Worm (Caenorhabditis elegans): ENCODE data around the gene hda-5.

The hda-5 gene

ce11 chrII:11777893-11778480, 20.9 kb upstream of the hda-5 start, which contains the start of the genes patr-1 and dna-2:
TSS of gene patr-1 (minus strand) at chrII:11777943.
TSS of gene dna-2 (plus strand) at chrII:11778430.
- TF ChIP-seq elt-2 (tag; optimal IDR thresholded peaks at IDR 0.05) (peak; percentile 31), unc-39 (tag; optimal IDR thresholded peaks at IDR 0.05) (no peak), skn-1 (tag; optimal IDR thresholded peaks at IDR 0.05) (peak; percentile 45), tbx-2 (tag; optimal IDR thresholded peaks at IDR 0.05) (no peak), eor-1 (tag; optimal IDR thresholded peaks at IDR 0.05) (no peak), nhr-76 (tag; optimal IDR thresholded peaks at IDR 0.05) (no peak), elt-1 (tag; optimal IDR thresholded peaks at IDR 0.05) (no peak), egl-27 (tag; optimal IDR thresholded peaks at IDR 0.05) (no peak), nfya-1 (tag; optimal IDR thresholded peaks at IDR 0.05; ENCODE audit: insufficient read depth) (peak; percentile 85), nhr-12 (tag; optimal IDR thresholded peaks at IDR 0.05) (no peak), egl-5 (tag; optimal IDR thresholded peaks at IDR 0.05) (peak; percentile 5), hmg-11 (tag; optimal IDR thresholded peaks at IDR 0.05) (peak; percentile 36), mml-1 (tag; optimal IDR thresholded peaks at IDR 0.05) (no peak), zag-1 (tag; optimal IDR thresholded peaks at IDR 0.05) (no peak), pha-4 (tag; optimal IDR thresholded peaks at IDR 0.05) (peak; percentile 77), snpc-4 (tag; optimal IDR thresholded peaks at IDR 0.05) (no peak), ceh-82 (tag; optimal IDR thresholded peaks at IDR 0.05) (no peak), fos-1 (tag; optimal IDR thresholded peaks at IDR 0.05) (no peak), ama-1 (optimal IDR thresholded peaks at IDR 0.05) (no peak), ceh-16 (tag; optimal IDR thresholded peaks at IDR 0.05) (no peak), fkh-10 (GFP tag; optimal IDR thresholded peaks at IDR 0.05) (no peak), nhr-23 (tag; optimal IDR thresholded peaks at IDR 0.05) (peak; percentile 48), ZK546.5 (tag; optimal IDR thresholded peaks at IDR 0.05) (no peak), sea-2 (GFP tag; optimal IDR thresholded peaks at IDR 0.05) (no peak), lin-15B (tag; optimal IDR thresholded peaks at IDR 0.05) (peak; percentile 78), nhr-77 (tag; optimal IDR thresholded peaks at IDR 0.05) (no peak), jun-1 (tag; optimal IDR thresholded peaks at IDR 0.05) (no peak), lin-39 (tag; optimal IDR thresholded peaks at IDR 0.05) (peak; percentile 24), nhr-67 (tag; optimal IDR thresholded peaks at IDR 0.05) (no peak), pqm-1 (tag; optimal IDR thresholded peaks at IDR 0.05) (no peak), R02D3.7 (tag; optimal IDR thresholded peaks at IDR 0.05) (peak; percentile 43), nhr-25 (tag; optimal IDR thresholded peaks at IDR 0.05) (peak; percentile 49), nhr-43 (tag; optimal IDR thresholded peaks at IDR 0.05; ENCODE audit: poor library complexity, severe bottlenecking) (peak; percentile 19), nhr-237 (tag; optimal IDR thresholded peaks at IDR 0.05) (no peak), fkh-2 (tag; optimal IDR thresholded peaks at IDR 0.05) (no peak)

ce11 chrII:11782493-11782892, 16.3 kb upstream of the hda-5 start, which contains the start of gene F43G6.16:
TSS of gene F43G6.16 (minus strand) at chrII:11782633.
- TF ChIP-seq nhr-67 (tag; optimal IDR thresholded peaks at IDR 0.05) (no peak), daf-12 (tag; optimal IDR thresholded peaks at IDR 0.05) (no peak), nfya-1 (tag; optimal IDR thresholded peaks at IDR 0.05; ENCODE audit: insufficient read depth) (peak; percentile 21), ZK546.5 (tag; optimal IDR thresholded peaks at IDR 0.05) (no peak), lsy-12 (tag; optimal IDR thresholded peaks at IDR 0.05) (no peak), pha-4 (tag; optimal IDR thresholded peaks at IDR 0.05) (peak; percentile 55), mml-1 (tag; optimal IDR thresholded peaks at IDR 0.05) (no peak), nhr-43 (tag; optimal IDR thresholded peaks at IDR 0.05; ENCODE audit: poor library complexity, severe bottlenecking) (no peak), pqm-1 (tag; optimal IDR thresholded peaks at IDR 0.05) (no peak)

- TF ChIP-seq ztf-11 (tag; optimal IDR thresholded peaks at IDR 0.05), result no peak
- TF ChIP-seq pha-4 (tag; optimal IDR thresholded peaks at IDR 0.05), result peak; percentile 41
These were observed 10.8 kb upstream of the hda-5 start for ce11 chrII:11788025-11788424.

ce11 chrII:11790458-11790857, 8.4 kb upstream of the hda-5 start, which contains the start of gene F43G6.4:
TSS of gene F43G6.4 (plus strand) at chrII:11790758.
- TF ChIP-seq pqm-1 (tag; optimal IDR thresholded peaks at IDR 0.05), result no peak
